Fruit fly (Drosophila melanogaster) whole organism, embryonic: ENCODE data around the gene CG42538.

Experiments
- CG11093 ChIP-seq: fragments of 200-800 bp; sonication (Bioruptor generic); IDR thresholded peaks from 3 replicates; pipeline ENCODE4 v1.3.6; 2022; ENCODE audit warnings: missing biosample characterization, missing genetic modification characterization
- CG11560 ChIP-seq: fragments of 200-800 bp; sonication (Bioruptor generic); IDR thresholded peaks from 3 replicates; pipeline ENCODE4 v1.3.6; 2022; ENCODE audit warnings: missing biosample characterization, missing genetic modification characterization
- CG12236 ChIP-seq: fragments of 200-800 bp; sonication (Bioruptor generic); optimal IDR thresholded peaks from 2 replicates; lab custom pipeline; 2016; ENCODE audit warnings: missing biosample characterization, missing genetic modification characterization
- CG1233 ChIP-seq: fragments of 200-800 bp; sonication (Bioruptor generic); optimal IDR thresholded peaks from 4 replicates; lab custom pipeline; 2018; ENCODE audit warnings: missing biosample characterization, mild to moderate bottlenecking, missing genetic modification characterization
- CG15269 ChIP-seq: fragments of 200-800 bp; sonication (Bioruptor generic); optimal IDR thresholded peaks from 2 replicates; lab custom pipeline; 2018; ENCODE audit warnings: missing biosample characterization, mild to moderate bottlenecking, missing genetic modification characterization, moderate library complexity
- CG15514 ChIP-seq: fragments of 200-800 bp; sonication (Bioruptor generic); optimal IDR thresholded peaks from 3 replicates; lab custom pipeline; 2017; ENCODE audit warnings: missing biosample characterization, missing genetic modification characterization, mild to moderate bottlenecking, moderate library complexity, missing genetic modification reagents
- CG16815 ChIP-seq: fragments of 200-800 bp; sonication (Bioruptor generic); optimal IDR thresholded peaks from 3 replicates; lab custom pipeline; 2017; ENCODE audit warnings: missing biosample characterization, mild to moderate bottlenecking, missing genetic modification characterization
- CG17802 ChIP-seq: fragments of 200-800 bp; sonication (Bioruptor generic); optimal IDR thresholded peaks from 2 replicates; lab custom pipeline; 2018; ENCODE audit warnings: missing biosample characterization, mild to moderate bottlenecking, missing genetic modification characterization, moderate library complexity
- CG2202 ChIP-seq: fragments of 200-800 bp; sonication (Bioruptor generic); optimal IDR thresholded peaks from 2 replicates; lab custom pipeline; 2018; ENCODE audit warnings: missing biosample characterization, mild to moderate bottlenecking, missing genetic modification characterization
- CG31388 ChIP-seq: fragments of 200-800 bp; sonication (Bioruptor generic); optimal IDR thresholded peaks from 2 replicates; lab custom pipeline; 2016; ENCODE audit warnings: missing biosample characterization, missing genetic modification characterization
- CG3163 ChIP-seq: fragments of 200-800 bp; sonication (Bioruptor generic); optimal IDR thresholded peaks from 3 replicates; lab custom pipeline; 2016; ENCODE audit warnings: missing biosample characterization, missing genetic modification characterization
- CG42726 ChIP-seq: fragments of 200-800 bp; sonication (Bioruptor generic); IDR thresholded peaks from 2 replicates; pipeline ENCODE4 v1.3.6; 2022; ENCODE audit warnings: missing biosample characterization, missing genetic modification characterization; ENCODE audit not compliant: partially characterized antibody
- CG4707 ChIP-seq: fragments of 200-800 bp; sonication (Bioruptor generic); optimal IDR thresholded peaks from 2 replicates; lab custom pipeline; 2018; ENCODE audit warnings: missing biosample characterization, mild to moderate bottlenecking, missing genetic modification characterization, moderate library complexity
- CG7987 ChIP-seq: fragments of 200-800 bp; sonication (Bioruptor generic); optimal IDR thresholded peaks from 2 replicates; lab custom pipeline; 2018; ENCODE audit warnings: missing biosample characterization, mild to moderate bottlenecking, missing genetic modification characterization, moderate library complexity
- CG8478 ChIP-seq: fragments of >200 bp; optimal IDR thresholded peaks from 2 replicates; lab custom pipeline; 2018
- CG9215 ChIP-seq: fragments of 200-800 bp; sonication (Bioruptor generic); IDR thresholded peaks from 2 replicates; pipeline ENCODE4 v1.3.6; 2022; ENCODE audit warnings: missing biosample characterization, missing genetic modification characterization
- CG9932 ChIP-seq: fragments of 200-800 bp; sonication (Bioruptor generic); IDR thresholded peaks from 2 replicates; pipeline ENCODE4 v1.3.6; 2022; ENCODE audit warnings: missing biosample characterization, missing genetic modification characterization
- Camta ChIP-seq: fragments of 200-800 bp; sonication (Bioruptor generic); optimal IDR thresholded peaks from 2 replicates; lab custom pipeline; 2016; ENCODE audit warnings: missing biosample characterization, missing genetic modification characterization
- D ChIP-seq, 2 experiments: fragments of 200-800 bp in 1 of 2; fragments of >200 bp in 1 of 2; sonication (Bioruptor generic) in 1 of 2; optimal IDR thresholded peaks; 2 replicates in 1 of 2; 3 replicates in 1 of 2; lab custom pipeline; 2017; ENCODE audit warnings: mild to moderate bottlenecking in 1 of 2, missing biosample characterization in 1 of 2, missing genetic modification characterization in 1 of 2, missing genetic modification reagents in 1 of 2
- Ets97D ChIP-seq: fragments of 200-800 bp; sonication (Bioruptor generic); optimal IDR thresholded peaks from 3 replicates; lab custom pipeline; 2016; ENCODE audit warnings: missing biosample characterization, missing genetic modification characterization
- NC2β ChIP-seq: fragments of 200-800 bp; sonication (Bioruptor generic); optimal IDR thresholded peaks from 2 replicates; lab custom pipeline; 2016; ENCODE audit warnings: missing biosample characterization, missing genetic modification characterization
- NFAT ChIP-seq: fragments of 200-800 bp; sonication (Bioruptor generic); IDR thresholded peaks from 2 replicates; pipeline ENCODE4 v1.3.6; 2022; ENCODE audit warnings: missing biosample characterization, missing genetic modification characterization
- Nf-YB ChIP-seq: fragments of 200-800 bp; sonication (Bioruptor generic); optimal IDR thresholded peaks from 3 replicates; lab custom pipeline; 2019; ENCODE audit warnings: missing biosample characterization, mild to moderate bottlenecking, missing genetic modification characterization, moderate library complexity
- Stat92E ChIP-seq, 3 experiments: fragments of >200 bp in 2 of 3; fragments of 200-800 bp in 1 of 3; sonication (Bioruptor generic) in 1 of 3; optimal IDR thresholded peaks; 2 replicates each; lab custom pipeline; 2017 to 2019; ENCODE audit warnings: missing biosample characterization in 3 of 3, missing genetic modification characterization in 3 of 3, mild to moderate bottlenecking in 1 of 3, moderate library complexity in 1 of 3
- Xbp1 ChIP-seq: fragments of 200-800 bp; sonication (Bioruptor generic); optimal IDR thresholded peaks from 3 replicates; lab custom pipeline; 2016; ENCODE audit warnings: missing biosample characterization, mild to moderate bottlenecking, missing genetic modification characterization
- Xrp1 ChIP-seq: fragments of 200-800 bp; sonication (Bioruptor generic); IDR thresholded peaks from 2 replicates; pipeline ENCODE4 v1.3.6; 2022; ENCODE audit warnings: missing biosample characterization, missing genetic modification characterization
- ash1 ChIP-seq: fragments of 200-800 bp; sonication (Bioruptor generic); optimal IDR thresholded peaks from 2 replicates; lab custom pipeline; 2018; ENCODE audit warnings: missing biosample characterization, mild to moderate bottlenecking, missing genetic modification characterization
- bbx ChIP-seq: fragments of 200-800 bp; sonication (Bioruptor generic); IDR thresholded peaks from 2 replicates; pipeline ENCODE4 v1.3.6; 2022; ENCODE audit warnings: missing biosample characterization, missing genetic modification characterization; ENCODE audit not compliant: partially characterized antibody
- cato ChIP-seq: fragments of 200-800 bp; sonication (Bioruptor generic); optimal IDR thresholded peaks from 2 replicates; lab custom pipeline; 2016; ENCODE audit warnings: missing biosample characterization, missing genetic modification characterization, borderline replicate concordance
- caup ChIP-seq: fragments of 200-800 bp; sonication (Bioruptor generic); optimal IDR thresholded peaks from 3 replicates; lab custom pipeline; 2017; ENCODE audit warnings: missing biosample characterization, mild to moderate bottlenecking, missing genetic modification characterization, moderate library complexity; ENCODE audit not compliant: severe bottlenecking
- corto ChIP-seq: fragments of 200-800 bp; sonication (Bioruptor generic); optimal IDR thresholded peaks from 2 replicates; lab custom pipeline; 2016; ENCODE audit warnings: missing biosample characterization, mild to moderate bottlenecking, missing genetic modification characterization, moderate library complexity
- cwo ChIP-seq: fragments of 200-800 bp; sonication (Bioruptor generic); optimal IDR thresholded peaks from 3 replicates; lab custom pipeline; 2017; ENCODE audit warnings: missing biosample characterization, missing genetic modification characterization, mild to moderate bottlenecking, moderate library complexity, missing genetic modification reagents
- ewg ChIP-seq: fragments of 200-800 bp; sonication (Bioruptor generic); optimal IDR thresholded peaks from 3 replicates; lab custom pipeline; 2017; ENCODE audit warnings: mild to moderate bottlenecking, missing biosample characterization, missing genetic modification reagents, missing genetic modification characterization
- gsb-n ChIP-seq: fragments of 200-800 bp; sonication (Bioruptor generic); optimal IDR thresholded peaks from 3 replicates; lab custom pipeline; 2018; ENCODE audit warnings: missing biosample characterization, mild to moderate bottlenecking, missing genetic modification characterization
- h ChIP-seq: fragments of >200 bp; optimal IDR thresholded peaks from 2 replicates; lab custom pipeline; 2017
- jigr1 ChIP-seq: fragments of 200-800 bp; sonication (Bioruptor generic); IDR thresholded peaks from 3 replicates; pipeline ENCODE4 v1.3.6; 2022; ENCODE audit warnings: missing biosample characterization, missing genetic modification characterization
- lilli ChIP-seq: fragments of 200-800 bp; sonication (Bioruptor generic); optimal IDR thresholded peaks from 3 replicates; lab custom pipeline; 2016; ENCODE audit warnings: missing biosample characterization, missing genetic modification characterization
- oc ChIP-seq: fragments of 200-800 bp; sonication (Bioruptor generic); optimal IDR thresholded peaks from 2 replicates; lab custom pipeline; 2018; ENCODE audit warnings: missing biosample characterization, mild to moderate bottlenecking, missing genetic modification characterization, moderate library complexity
- pan ChIP-seq, 4 experiments: fragments of >200 bp in 3 of 4; fragments of 200-800 bp in 1 of 4; sonication (Bioruptor generic) in 1 of 4; optimal IDR thresholded peaks in 3 of 4; IDR thresholded peaks in 1 of 4; 2 replicates each; pipeline versions ENCODE4 v1.3.6 to Lab custom; 2017 to 2022; ENCODE audit warnings: missing biosample characterization in 2 of 4, missing genetic modification characterization in 2 of 4, mixed read lengths in 1 of 4
- pros ChIP-seq: fragments of 200-800 bp; sonication (Bioruptor generic); optimal IDR thresholded peaks from 3 replicates; lab custom pipeline; 2019; ENCODE audit warnings: missing biosample characterization, mild to moderate bottlenecking, missing genetic modification characterization, moderate library complexity
- run ChIP-seq: fragments of 200-800 bp; sonication (Bioruptor generic); optimal IDR thresholded peaks from 3 replicates; lab custom pipeline; 2018; ENCODE audit warnings: missing biosample characterization, mild to moderate bottlenecking, missing genetic modification characterization
- sc ChIP-seq, 3 experiments: fragments of >200 bp in 2 of 3; fragments of 200-800 bp in 1 of 3; sonication (Bioruptor generic) in 1 of 3; optimal IDR thresholded peaks; 2 replicates in 2 of 3; 3 replicates in 1 of 3; lab custom pipeline; 2017; ENCODE audit warnings: mild to moderate bottlenecking in 1 of 3, missing biosample characterization in 1 of 3, missing genetic modification characterization in 1 of 3, missing genetic modification reagents in 1 of 3
- sd ChIP-seq: fragments of 200-800 bp; sonication (Bioruptor generic); optimal IDR thresholded peaks from 3 replicates; lab custom pipeline; 2018; ENCODE audit warnings: missing biosample characterization, mild to moderate bottlenecking, missing genetic modification characterization, moderate library complexity
- sens ChIP-seq: fragments of 200-800 bp; sonication (Bioruptor generic); peaks from one replicate; lab custom pipeline; 2016; ENCODE audit warnings: missing biosample characterization, missing genetic modification characterization
- seq ChIP-seq: fragments of 200-800 bp; sonication (Bioruptor generic); IDR thresholded peaks from 2 replicates; pipeline ENCODE4 v1.3.6; 2022; ENCODE audit warnings: missing biosample characterization, missing genetic modification characterization
- slou ChIP-seq: fragments of 200-800 bp; sonication (Bioruptor generic); optimal IDR thresholded peaks from 3 replicates; lab custom pipeline; 2016; ENCODE audit warnings: missing biosample characterization, missing genetic modification characterization
- tio ChIP-seq: fragments of 200-800 bp; sonication (Bioruptor generic); optimal IDR thresholded peaks from 2 replicates; lab custom pipeline; 2017; ENCODE audit warnings: missing biosample characterization, missing genetic modification characterization, inconsistent platforms
- twi ChIP-seq: fragments of 200-800 bp; optimal IDR thresholded peaks from 2 replicates; lab custom pipeline; 2019; ENCODE audit warnings: missing biosample characterization, mild to moderate bottlenecking, missing genetic modification characterization, moderate library complexity
- yki ChIP-seq: fragments of >200 bp; optimal IDR thresholded peaks from 3 replicates; lab custom pipeline; 2018
- z ChIP-seq: fragments of 200-800 bp; sonication (Bioruptor generic); IDR thresholded peaks from 3 replicates; pipeline ENCODE4 v1.3.6; 2022; ENCODE audit warnings: missing biosample characterization, missing genetic modification characterization

The CG42538 gene

DNA sequence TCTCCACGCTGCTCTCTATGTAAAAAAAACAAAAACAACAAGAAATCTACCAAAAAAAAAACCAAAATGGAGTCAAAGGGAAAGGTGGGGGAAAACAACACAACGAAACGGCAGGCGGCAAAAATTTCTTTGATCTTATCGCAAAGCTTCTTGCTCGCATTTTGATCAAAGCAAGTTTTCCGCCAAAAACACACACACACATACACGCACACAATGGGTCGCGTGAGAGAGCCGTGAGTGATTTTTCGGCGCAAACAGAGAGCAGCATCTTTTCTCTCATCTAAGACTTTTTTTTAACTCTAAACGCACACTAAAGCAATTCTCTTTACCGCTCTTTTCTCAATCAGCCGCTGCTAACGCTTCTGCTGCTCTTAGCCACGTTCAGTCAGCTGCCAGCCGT lies 5.4 kb upstream of the CG42538 start:
- no peak for TF ChIP-seq CG11560 (tag; lab: Robert Waterston, UW)
- TF ChIP-seq CG1233: no peak
- no peak for TF ChIP-seq gsb-n (tag; lab: Kevin White, UChicago)
- TF ChIP-seq CG2202 (tag; lab: Kevin White, UChicago): no peak
- TF ChIP-seq CG9215 (GFP tag; lab: Robert Waterston, UW): no peak
- no peak for TF ChIP-seq Stat92E (GFP tag; optimal IDR thresholded peaks at IDR 0.05; lab: Kevin White, UChicago)
- TF ChIP-seq lilli (GFP tag; lab: Kevin White, UChicago): no peak
- TF ChIP-seq cato (GFP tag; lab: Kevin White, UChicago): no peak
- TF ChIP-seq sens (GFP tag; lab: Kevin White, UChicago): no peak
- no peak for TF ChIP-seq Ets97D
- TF ChIP-seq pros (GFP tag; lab: Kevin White, UChicago): no peak
- no peak for TF ChIP-seq CG11093 (GFP tag; lab: Robert Waterston, UW)
- TF ChIP-seq oc (tag; lab: Kevin White, UChicago): no peak
- TF ChIP-seq tio (GFP tag; lab: Kevin White, UChicago): no peak
- no peak for TF ChIP-seq Xrp1 (GFP tag; lab: Robert Waterston, UW)
- TF ChIP-seq sd (tag; lab: Kevin White, UChicago): peak; percentile 37
- TF ChIP-seq CG8478 (lab: Kevin White, UChicago): no peak
- TF ChIP-seq CG31388 (GFP tag; lab: Kevin White, UChicago): no peak
- TF ChIP-seq CG42726 (GFP tag; lab: Robert Waterston, UW): no peak
- no peak for TF ChIP-seq bbx
- no peak for TF ChIP-seq jigr1
- peak; percentile 22 for TF ChIP-seq CG3163 (GFP tag; lab: Kevin White, UChicago)
- no peak for TF ChIP-seq CG4707 (GFP tag; lab: Kevin White, UChicago)
- no peak for TF ChIP-seq corto (GFP tag; lab: Kevin White, UChicago)
- no peak for TF ChIP-seq seq (GFP tag; lab: Robert Waterston, UW)
- TF ChIP-seq CG12236: no peak
- TF ChIP-seq ewg (GFP tag; lab: Kevin White, UChicago): no peak
- no peak for TF ChIP-seq Camta (GFP tag; lab: Kevin White, UChicago)
- no peak for TF ChIP-seq pan (optimal IDR thresholded peaks at IDR 0.05; lab: Kevin White, UChicago)
- TF ChIP-seq pan (GFP tag; optimal IDR thresholded peaks at IDR 0.05 in 1 of 2, IDR thresholded peaks at IDR 0.05 in 1 of 2): peak in 1 of 2 experiments; percentile 81
- TF ChIP-seq Nf-YB (GFP tag; lab: Kevin White, UChicago): no peak
- TF ChIP-seq CG17802: no peak
- TF ChIP-seq yki: peak; percentile 43
- TF ChIP-seq CG15514 (GFP tag; lab: Kevin White, UChicago): no peak
- TF ChIP-seq CG9932 (GFP tag; lab: Robert Waterston, UW): no peak
- peak; percentile 20 for TF ChIP-seq cwo
- TF ChIP-seq h: no peak
- TF ChIP-seq ash1 (GFP tag; lab: Kevin White, UChicago): no peak
- TF ChIP-seq CG7987 (GFP tag; lab: Kevin White, UChicago): no peak
- no peak for TF ChIP-seq sc (optimal IDR thresholded peaks at IDR 0.05; lab: Kevin White, UChicago)
- TF ChIP-seq sc (GFP tag; optimal IDR thresholded peaks at IDR 0.05; lab: Kevin White, UChicago): no peak
- no peak for TF ChIP-seq D (optimal IDR thresholded peaks at IDR 0.05; lab: Kevin White, UChicago)
- TF ChIP-seq D (GFP tag; optimal IDR thresholded peaks at IDR 0.05; lab: Kevin White, UChicago): no peak
- no peak for TF ChIP-seq CG16815 (GFP tag; lab: Kevin White, UChicago)
- TF ChIP-seq NFAT (GFP tag; lab: Robert Waterston, UW): no peak
- 0 out of 3 replicates have a peak, but pooled peaks have one; percentile 26 for TF ChIP-seq z (GFP tag; lab: Robert Waterston, UW)
- no peak for TF ChIP-seq CG15269 (tag; lab: Kevin White, UChicago)
- no peak for TF ChIP-seq NC2β
- no peak for TF ChIP-seq slou (GFP tag; lab: Kevin White, UChicago)
- TF ChIP-seq run: no peak
- TF ChIP-seq caup: peak; percentile 13
- TF ChIP-seq twi: no peak
- no peak for TF ChIP-seq Xbp1 (GFP tag; lab: Kevin White, UChicago)
